Worm (Caenorhabditis elegans) whole organism, young adult: Measurements from ENCODE around the gene K09C6.2.

Experiments used
- B0336.3 ChIP-seq: fragments of 200-800 bp; sonication (Bioruptor generic); IDR thresholded peaks from 2 replicates; pipeline ENCODE4 v1.3.6; 2022; ENCODE audit warnings: missing genetic modification characterization, missing compliant biosample characterization
- C06A6.2 ChIP-seq: fragments of 200-800 bp; sonication (Bioruptor generic); conservative IDR thresholded peaks from 2 replicates; pipeline ENCODE4 v1.3.6; 2022; ENCODE audit warnings: missing genetic modification characterization, missing compliant biosample characterization
- D2030.7 ChIP-seq: fragments of 200-800 bp; sonication (Bioruptor generic); IDR thresholded peaks from 2 replicates; pipeline ENCODE4 v1.3.6; 2022; ENCODE audit warnings: missing genetic modification reagents, missing genetic modification characterization, missing compliant biosample characterization
- F23B12.7 ChIP-seq: sonication (generic microtip); optimal IDR thresholded peaks from 2 replicates; lab custom pipeline; 2017; ENCODE audit warnings: missing genetic modification characterization, mild to moderate bottlenecking, missing compliant biosample characterization, antibody characterized with exemption, moderate library complexity; ENCODE audit not compliant: insufficient read depth
- F33H1.4 ChIP-seq: fragments of 200-800 bp; sonication (Bioruptor generic); IDR thresholded peaks from 2 replicates; pipeline ENCODE4 v1.3.6; 2022; ENCODE audit warnings: missing genetic modification reagents, missing genetic modification characterization, missing compliant biosample characterization
- F39B2.1 ChIP-seq: fragments of 200-800 bp; sonication (Bioruptor generic); IDR thresholded peaks from 2 replicates; pipeline ENCODE4 v1.3.6; 2022; ENCODE audit warnings: missing genetic modification reagents, missing genetic modification characterization, missing compliant biosample characterization
- Y53F4B.3 ChIP-seq: fragments of 200-800 bp; sonication (Bioruptor generic); IDR thresholded peaks from 2 replicates; pipeline ENCODE4 v1.3.6; 2022; ENCODE audit warnings: missing genetic modification reagents, missing genetic modification characterization, missing compliant biosample characterization
- Y53G8AR.9 ChIP-seq: fragments of 200-800 bp; sonication (Bioruptor generic); conservative IDR thresholded peaks from 2 replicates; pipeline ENCODE4 v1.3.6; 2022; ENCODE audit warnings: missing genetic modification reagents, missing genetic modification characterization, missing compliant biosample characterization
- Y67H2A.10 ChIP-seq: fragments of 200-800 bp; sonication (Bioruptor generic); conservative IDR thresholded peaks from 2 replicates; pipeline ENCODE4 v1.3.6; 2022; ENCODE audit warnings: missing genetic modification reagents, missing genetic modification characterization, missing compliant biosample characterization
- aptf-3 ChIP-seq: fragments of 200-800 bp; sonication (Bioruptor generic); IDR thresholded peaks from 2 replicates; pipeline ENCODE4 v1.3.6; 2022; ENCODE audit warnings: missing genetic modification characterization, missing compliant biosample characterization
- attf-6 ChIP-seq: fragments of 200-800 bp; sonication (Bioruptor generic); IDR thresholded peaks from 2 replicates; pipeline ENCODE4 v1.3.6; 2022; ENCODE audit warnings: missing genetic modification reagents, missing genetic modification characterization, missing compliant biosample characterization
- cebp-2 ChIP-seq: fragments of 200-800 bp; sonication (Bioruptor generic); IDR thresholded peaks from 2 replicates; pipeline ENCODE4 v1.3.6; 2022; ENCODE audit warnings: missing genetic modification characterization, missing compliant biosample characterization
- ceh-79 ChIP-seq: sonication (generic microtip); optimal IDR thresholded peaks from 2 replicates; lab custom pipeline; 2017; ENCODE audit warnings: mild to moderate bottlenecking, missing genetic modification characterization, missing compliant biosample characterization
- chd-7 ChIP-seq: sonication (generic microtip); optimal IDR thresholded peaks from 2 replicates; lab custom pipeline; 2016; ENCODE audit warnings: mild to moderate bottlenecking, missing genetic modification characterization, moderate library complexity, missing compliant biosample characterization
- dox-1 ChIP-seq: fragments of 200-800 bp; sonication (Bioruptor generic); IDR thresholded peaks from 2 replicates; pipeline ENCODE4 v1.3.6; 2022; ENCODE audit warnings: missing genetic modification reagents, missing genetic modification characterization, missing compliant biosample characterization
- dpl-1 ChIP-seq: fragments of 150-350 bp; optimal IDR thresholded peaks from 2 replicates; lab custom pipeline; 2014; ENCODE audit warnings: missing biosample characterization, missing genetic modification reagents, missing genetic modification characterization
- egl-44 ChIP-seq: fragments of 200-800 bp; sonication (Bioruptor generic); IDR thresholded peaks from 2 replicates; pipeline ENCODE4 v1.3.6; 2022; ENCODE audit warnings: missing genetic modification reagents, missing genetic modification characterization, missing compliant biosample characterization
- fkh-3 ChIP-seq: sonication (generic microtip); optimal IDR thresholded peaks from 2 replicates; lab custom pipeline; 2016; ENCODE audit warnings: mild to moderate bottlenecking, missing genetic modification characterization, missing compliant biosample characterization
- gei-17 ChIP-seq: fragments of 200-800 bp; sonication (Bioruptor generic); optimal IDR thresholded peaks from 2 replicates; lab custom pipeline; 2018; ENCODE audit warnings: mild to moderate bottlenecking, missing genetic modification characterization, missing compliant biosample characterization
- him-1 ChIP-seq: sonication (generic microtip); optimal IDR thresholded peaks from 2 replicates; lab custom pipeline; 2016; ENCODE audit warnings: missing genotype, missing genetic modification reagents, missing genetic modification characterization, missing compliant biosample characterization
- hlh-12 ChIP-seq: sonication (generic microtip); optimal IDR thresholded peaks from 2 replicates; lab custom pipeline; 2016; ENCODE audit warnings: missing genetic modification characterization, missing compliant biosample characterization
- hmg-1.2 ChIP-seq: fragments of 200-800 bp; sonication (Bioruptor generic); IDR thresholded peaks from 2 replicates; pipeline ENCODE4 v1.3.6; 2022; ENCODE audit warnings: missing genetic modification reagents, missing genetic modification characterization, missing compliant biosample characterization
- hmg-20 ChIP-seq: fragments of 200-800 bp; sonication (Bioruptor generic); IDR thresholded peaks from 2 replicates; pipeline ENCODE4 v1.3.6; 2022; ENCODE audit warnings: missing genetic modification reagents, missing genetic modification characterization, missing compliant biosample characterization
- hsf-1 ChIP-seq: fragments of 200-800 bp; sonication (Bioruptor generic); IDR thresholded peaks from 2 replicates; pipeline ENCODE4 v1.3.6; 2022; ENCODE audit warnings: missing genetic modification reagents, missing genetic modification characterization, missing compliant biosample characterization
- lin-26 ChIP-seq: fragments of 200-800 bp; sonication (Bioruptor generic); IDR thresholded peaks from 2 replicates; pipeline ENCODE4 v1.3.6; 2022; ENCODE audit warnings: missing genetic modification reagents, missing genetic modification characterization, missing compliant biosample characterization
- lsl-1 ChIP-seq: fragments of 200-800 bp; sonication (Bioruptor generic); optimal IDR thresholded peaks from 2 replicates; lab custom pipeline; 2018; ENCODE audit warnings: mild to moderate bottlenecking, missing genetic modification characterization, moderate library complexity, missing compliant biosample characterization
- madf-6 ChIP-seq: fragments of 200-800 bp; sonication (Bioruptor generic); IDR thresholded peaks from 2 replicates; pipeline ENCODE4 v1.3.6; 2022; ENCODE audit warnings: missing genetic modification reagents, missing genetic modification characterization, missing compliant biosample characterization
- mcd-1 ChIP-seq: fragments of 200-800 bp; sonication (Bioruptor generic); IDR thresholded peaks from 2 replicates; pipeline ENCODE4 v1.3.6; 2022; ENCODE audit warnings: missing genetic modification reagents, missing genetic modification characterization, missing compliant biosample characterization
- mxl-1 ChIP-seq: sonication (generic microtip); optimal IDR thresholded peaks from 2 replicates; lab custom pipeline; 2016; ENCODE audit warnings: missing genetic modification characterization, missing compliant biosample characterization
- nfyb-1 ChIP-seq: fragments of 200-800 bp; sonication (Bioruptor generic); IDR thresholded peaks from 2 replicates; pipeline ENCODE4 v1.3.6; 2022; ENCODE audit warnings: missing genetic modification reagents, missing genetic modification characterization, missing compliant biosample characterization
- nhr-179 ChIP-seq: sonication (generic microtip); optimal IDR thresholded peaks from 2 replicates; lab custom pipeline; 2016; ENCODE audit warnings: mild to moderate bottlenecking, missing genetic modification characterization, missing compliant biosample characterization
- nhr-27 ChIP-seq: fragments of 200-800 bp; sonication (Bioruptor generic); optimal IDR thresholded peaks from 2 replicates; lab custom pipeline; 2018; ENCODE audit warnings: mild to moderate bottlenecking, missing genetic modification characterization, moderate library complexity, missing compliant biosample characterization
- pbrm-1 ChIP-seq: fragments of 200-800 bp; sonication (Bioruptor generic); IDR thresholded peaks from 2 replicates; pipeline ENCODE4 v1.3.6; 2022; ENCODE audit warnings: missing genetic modification reagents, missing genetic modification characterization, missing compliant biosample characterization
- rcor-1 ChIP-seq: fragments of 200-800 bp; sonication (Bioruptor generic); IDR thresholded peaks from 2 replicates; pipeline ENCODE4 v1.3.6; 2022; ENCODE audit warnings: missing genetic modification reagents, missing genetic modification characterization, missing compliant biosample characterization
- repo-1 ChIP-seq: sonication (generic microtip); optimal IDR thresholded peaks from 2 replicates; lab custom pipeline; 2017; ENCODE audit warnings: mild to moderate bottlenecking, missing genetic modification characterization, missing compliant biosample characterization
- rpc-1 ChIP-seq, 2 experiments: fragments of 150-350 bp in 1 of 2; sonication (generic microtip) in 1 of 2; optimal IDR thresholded peaks; 2 replicates each; lab custom pipeline; 2014 to 2018; ENCODE audit warnings: missing biosample characterization in 1 of 2, missing genetic modification characterization in 1 of 2, missing genetic modification reagents in 1 of 2, missing genotype in 1 of 2
- snpc-1.1 ChIP-seq: sonication (generic microtip); optimal IDR thresholded peaks from 2 replicates; lab custom pipeline; 2017; ENCODE audit warnings: missing genetic modification characterization, mild to moderate bottlenecking, missing compliant biosample characterization, antibody characterized with exemption, moderate library complexity, missing genotype, missing genetic modification reagents; ENCODE audit not compliant: insufficient read depth
- snpc-3.4 ChIP-seq: sonication (generic microtip); optimal IDR thresholded peaks from 2 replicates; lab custom pipeline; 2017; ENCODE audit warnings: missing genetic modification characterization, mild to moderate bottlenecking, missing compliant biosample characterization, antibody characterized with exemption, moderate library complexity, missing genotype, missing genetic modification reagents
- tbp1 ChIP-seq: fragments of 200-800 bp; sonication (Bioruptor generic); optimal IDR thresholded peaks from 2 replicates; lab custom pipeline; 2018; ENCODE audit warnings: mild to moderate bottlenecking, missing genetic modification characterization, missing compliant biosample characterization
- tlf-1 ChIP-seq: fragments of 200-800 bp; sonication (Bioruptor generic); optimal IDR thresholded peaks from 2 replicates; lab custom pipeline; 2018; ENCODE audit warnings: mild to moderate bottlenecking, missing genetic modification characterization, missing compliant biosample characterization
- xnd-1 ChIP-seq: sonication (generic microtip); optimal IDR thresholded peaks from 2 replicates; lab custom pipeline; 2016; ENCODE audit warnings: missing genotype, missing genetic modification reagents, missing genetic modification characterization, missing compliant biosample characterization
- zfh-2 ChIP-seq: fragments of 200-800 bp; sonication (Bioruptor generic); conservative IDR thresholded peaks from 2 replicates; pipeline ENCODE4 v1.3.6; 2022; ENCODE audit warnings: missing genetic modification reagents, missing genetic modification characterization, missing compliant biosample characterization
- ztf-28 ChIP-seq: fragments of 200-800 bp; sonication (Bioruptor generic); IDR thresholded peaks from 2 replicates; pipeline ENCODE4 v1.3.6; 2022; ENCODE audit warnings: missing genetic modification reagents, missing genetic modification characterization, missing compliant biosample characterization
- ztf-3 ChIP-seq: fragments of 200-800 bp; sonication (Bioruptor generic); optimal IDR thresholded peaks from 2 replicates; lab custom pipeline; 2018; ENCODE audit warnings: mild to moderate bottlenecking, missing genetic modification characterization, missing compliant biosample characterization
- ztf-6 ChIP-seq: fragments of 200-800 bp; sonication (Bioruptor generic); IDR thresholded peaks from 2 replicates; pipeline ENCODE4 v1.3.6; 2022; ENCODE audit warnings: missing genetic modification reagents, missing genetic modification characterization, missing compliant biosample characterization

The K09C6.2 gene

ce11 chrV:854966-855365, 1.7 kb upstream of the K09C6.2 start, which contains the start of gene K09C6.9:
K09C6.9 (minus strand) TSS chrV:855066.
- TF ChIP-seq nhr-27 (tag; lab: Kevin White, UChicago), result no peak
- TF ChIP-seq ztf-28 (GFP tag; lab: Robert Waterston, UW), result no peak
- TF ChIP-seq hmg-1.2 (GFP tag; lab: Robert Waterston, UW), result no peak
- TF ChIP-seq repo-1, result no peak
- no peak for TF ChIP-seq hlh-12 (tag; lab: Kevin White, UChicago)
- TF ChIP-seq C06A6.2 (GFP tag; lab: Robert Waterston, UW), result no peak
- no peak for TF ChIP-seq Y67H2A.10
- no peak for TF ChIP-seq F33H1.4 (GFP tag; lab: Robert Waterston, UW)
- no peak for TF ChIP-seq dox-1
- TF ChIP-seq attf-6 (GFP tag; lab: Robert Waterston, UW), result no peak
- no peak for TF ChIP-seq zfh-2 (GFP tag; lab: Robert Waterston, UW)
- TF ChIP-seq B0336.3 (GFP tag; lab: Robert Waterston, UW), result no peak
- no peak for TF ChIP-seq ztf-3 (GFP tag; lab: Kevin White, UChicago)
- no peak for TF ChIP-seq pbrm-1 (GFP tag; lab: Robert Waterston, UW)
- TF ChIP-seq ceh-79 (tag; lab: Kevin White, UChicago), result no peak
- TF ChIP-seq Y53F4B.3 (GFP tag; lab: Robert Waterston, UW), result no peak
- TF ChIP-seq tlf-1, result no peak
- no peak for TF ChIP-seq fkh-3 (tag; lab: Kevin White, UChicago)
- no peak for TF ChIP-seq cebp-2 (GFP tag; lab: Robert Waterston, UW)

ce11 chrV:858841-859456, 2.3 kb downstream of the K09C6.2 start:
- TF ChIP-seq ztf-6 (GFP tag; lab: Robert Waterston, UW) (0 out of 2 replicates have a peak, but pooled peaks have one; percentile 51), madf-6 (GFP tag; lab: Robert Waterston, UW) (peak; percentile 81), snpc-1.1 (peak; percentile 90), mcd-1 (GFP tag; lab: Robert Waterston, UW) (peak; percentile 69), lsl-1 (peak; percentile 7), D2030.7 (GFP tag; lab: Robert Waterston, UW) (peak; percentile 56; the same call in 1 of the 2 replicates), rpc-1 (optimal IDR thresholded peaks at IDR 0.05; lab: Kevin White, UChicago) (peak; percentile 54), rpc-1 (tag; optimal IDR thresholded peaks at IDR 0.05; lab: Kevin White, UChicago) (peak; percentile 74), dpl-1 (GFP tag; lab: Kevin White, UChicago) (no peak), F23B12.7 (tag; lab: Kevin White, UChicago) (no peak), egl-44 (GFP tag; lab: Robert Waterston, UW) (0 out of 2 replicates have a peak, but pooled peaks have one; percentile 36), Y53G8AR.9 (0 out of 2 replicates have a peak, but pooled peaks have one; percentile 51), dox-1 (peak; percentile 60), snpc-3.4 (tag; lab: Kevin White, UChicago) (peak; percentile 86), Y67H2A.10 (no peak), aptf-3 (no peak), hsf-1 (peak; percentile 66; the same call in 1 of the 2 replicates), him-1 (peak; percentile 85), tbp1 (peak; percentile 79), chd-7 (tag; lab: Kevin White, UChicago) (no peak), mxl-1 (peak; percentile 32), nhr-179 (tag; lab: Kevin White, UChicago) (no peak), zfh-2 (GFP tag; lab: Robert Waterston, UW) (no peak), hmg-1.2 (GFP tag; lab: Robert Waterston, UW) (peak; percentile 98), attf-6 (GFP tag; lab: Robert Waterston, UW) (0 out of 2 replicates have a peak, but pooled peaks have one; percentile 31), F39B2.1 (GFP tag; lab: Robert Waterston, UW) (no peak), rcor-1 (peak; percentile 71), ztf-3 (GFP tag; lab: Kevin White, UChicago) (no peak), gei-17 (GFP tag; lab: Kevin White, UChicago) (no peak), hmg-20 (GFP tag; lab: Robert Waterston, UW) (0 out of 2 replicates have a peak, but pooled peaks have one; percentile 67), F33H1.4 (GFP tag; lab: Robert Waterston, UW) (0 out of 2 replicates have a peak, but pooled peaks have one; percentile 17), xnd-1 (peak; percentile 32), nfyb-1 (no peak), lin-26 (GFP tag; lab: Robert Waterston, UW) (peak; percentile 83), tlf-1 (no peak)
